Worm (Caenorhabditis elegans) whole organism, L1 larva: Measurements from ENCODE around the gene dpf-5.

Source experiments
- C04F5.9 ChIP-seq: sonication (generic microtip); optimal IDR thresholded peaks from 2 replicates; lab custom pipeline; 2016; ENCODE audit warnings: missing genetic modification characterization, missing compliant biosample characterization
- C34B4.2 ChIP-seq: sonication (generic microtip); optimal IDR thresholded peaks from 2 replicates; lab custom pipeline; 2017; ENCODE audit warnings: mild to moderate bottlenecking, missing genetic modification characterization, missing compliant biosample characterization
- F16B12.6 ChIP-seq: fragments of 150-350 bp; optimal IDR thresholded peaks from 2 replicates; lab custom pipeline; 2014; ENCODE audit warnings: missing biosample characterization, missing genetic modification characterization
- ama-1 ChIP-seq: fragments of 150-350 bp; optimal IDR thresholded peaks from 2 replicates; lab custom pipeline; 2014
- ceh-82 ChIP-seq, 3 experiments: fragments of 150-350 bp in 1 of 3; sonication (generic microtip) in 2 of 3; optimal IDR thresholded peaks; 2 replicates each; lab custom pipeline; 2014 to 2017; ENCODE audit warnings: missing biosample characterization in 3 of 3, missing genetic modification characterization in 3 of 3
- efl-1 ChIP-seq, 4 experiments: fragments of 150-350 bp; optimal IDR thresholded peaks in 3 of 4; peaks in 1 of 4; 1 replicate in 1 of 4; 2 replicates in 3 of 4; lab custom pipeline; 2014; ENCODE audit warnings: missing biosample characterization in 2 of 4, missing genetic modification characterization in 2 of 4, missing genetic modification reagents in 2 of 4
- efl-3 ChIP-seq: fragments of 200-800 bp; sonication (Bioruptor generic); optimal IDR thresholded peaks from 2 replicates; lab custom pipeline; 2018; ENCODE audit warnings: mild to moderate bottlenecking, missing genetic modification characterization, missing compliant biosample characterization
- egl-13 ChIP-seq: sonication (generic microtip); optimal IDR thresholded peaks from 2 replicates; lab custom pipeline; 2016; ENCODE audit warnings: missing genotype, missing genetic modification reagents, missing genetic modification characterization, missing compliant biosample characterization
- egl-27 ChIP-seq, 2 experiments: fragments of 150-350 bp in 1 of 2; sonication (generic microtip); optimal IDR thresholded peaks; 3 replicates each; lab custom pipeline; 2017 to 2018; ENCODE audit warnings: missing biosample characterization in 2 of 2, missing genetic modification characterization in 2 of 2, missing genetic modification reagents in 2 of 2
- elt-2 ChIP-seq: sonication (generic microtip); optimal IDR thresholded peaks from 2 replicates; lab custom pipeline; 2016; ENCODE audit warnings: missing genetic modification characterization, mild to moderate bottlenecking, inconsistent platforms, missing compliant biosample characterization, missing genetic modification reagents
- elt-3 ChIP-seq, 6 experiments: fragments of 150-350 bp in 1 of 6; sonication (generic microtip); optimal IDR thresholded peaks; 2 replicates each; lab custom pipeline; 2017 to 2018; ENCODE audit warnings: missing biosample characterization in 6 of 6, missing genetic modification characterization in 6 of 6, inconsistent platforms in 1 of 6
- fkh-10 ChIP-seq: sonication (generic microtip); optimal IDR thresholded peaks from 2 replicates; lab custom pipeline; 2017; ENCODE audit warnings: missing biosample characterization, missing genetic modification reagents, missing genetic modification characterization
- hlh-17 ChIP-seq: fragments of 200-800 bp; sonication (Bioruptor generic); optimal IDR thresholded peaks from 2 replicates; lab custom pipeline; 2018; ENCODE audit warnings: missing genetic modification characterization, mild to moderate bottlenecking, missing compliant biosample characterization, moderate library complexity, borderline replicate concordance
- hpl-2 ChIP-seq: fragments of 150-350 bp; optimal IDR thresholded peaks from 2 replicates; lab custom pipeline; 2014; ENCODE audit warnings: missing biosample characterization, missing genetic modification reagents, missing genetic modification characterization
- isw-1 ChIP-seq: fragments of 200-800 bp; sonication (Bioruptor generic); IDR thresholded peaks from 2 replicates; pipeline ENCODE4 v1.3.6; 2022; ENCODE audit warnings: missing genetic modification characterization, missing compliant biosample characterization
- jun-1 ChIP-seq: fragments of 150-350 bp; optimal IDR thresholded peaks from 2 replicates; lab custom pipeline; 2014; ENCODE audit warnings: missing biosample characterization, missing genetic modification reagents, missing genetic modification characterization
- lin-13 ChIP-seq: fragments of 150-350 bp; optimal IDR thresholded peaks from 2 replicates; lab custom pipeline; 2014; ENCODE audit warnings: missing biosample characterization, missing genetic modification reagents, missing genetic modification characterization
- lir-3 ChIP-seq: sonication (generic microtip); optimal IDR thresholded peaks from 2 replicates; lab custom pipeline; 2016; ENCODE audit warnings: mild to moderate bottlenecking, missing genetic modification characterization, moderate library complexity, missing compliant biosample characterization; ENCODE audit not compliant: poor library complexity
- mef-2 ChIP-seq: fragments of 150-350 bp; optimal IDR thresholded peaks from 2 replicates; lab custom pipeline; 2014; ENCODE audit warnings: missing biosample characterization, missing genetic modification characterization
- nhr-11 ChIP-seq: fragments of 150-350 bp; optimal IDR thresholded peaks from 2 replicates; lab custom pipeline; 2014; ENCODE audit warnings: missing biosample characterization, missing genetic modification characterization
- nhr-20 ChIP-seq: sonication (generic microtip); optimal IDR thresholded peaks from 2 replicates; lab custom pipeline; 2016; ENCODE audit warnings: mild to moderate bottlenecking, missing genetic modification characterization, missing compliant biosample characterization
- nhr-237 ChIP-seq: fragments of 150-350 bp; optimal IDR thresholded peaks from 2 replicates; lab custom pipeline; 2014; ENCODE audit warnings: missing biosample characterization, missing genetic modification characterization
- nhr-28 ChIP-seq: fragments of 150-350 bp; optimal IDR thresholded peaks from 2 replicates; lab custom pipeline; 2014; ENCODE audit warnings: missing biosample characterization, missing genetic modification characterization
- nhr-47 ChIP-seq: sonication (generic microtip); optimal IDR thresholded peaks from 2 replicates; lab custom pipeline; 2016; ENCODE audit warnings: mild to moderate bottlenecking, missing genetic modification characterization, moderate library complexity, missing compliant biosample characterization
- nhr-71 ChIP-seq: sonication (generic microtip); optimal IDR thresholded peaks from 2 replicates; lab custom pipeline; 2016; ENCODE audit warnings: mild to moderate bottlenecking, missing genetic modification characterization, moderate library complexity, missing compliant biosample characterization
- nhr-76 ChIP-seq: sonication (generic microtip); optimal IDR thresholded peaks from 2 replicates; lab custom pipeline; 2017; ENCODE audit warnings: missing biosample characterization, missing genetic modification characterization
- nhr-85 ChIP-seq: sonication (generic microtip); peaks from one replicate; lab custom pipeline; 2016; ENCODE audit warnings: missing genetic modification characterization, inconsistent platforms, missing compliant biosample characterization
- pag-3 ChIP-seq: sonication (generic microtip); optimal IDR thresholded peaks from 2 replicates; lab custom pipeline; 2017; ENCODE audit warnings: missing genetic modification characterization, mild to moderate bottlenecking, missing compliant biosample characterization, antibody characterized with exemption, borderline replicate concordance; ENCODE audit not compliant: insufficient read depth
- pax-3 ChIP-seq: fragments of 200-800 bp; sonication (Bioruptor generic); optimal IDR thresholded peaks from 2 replicates; lab custom pipeline; 2018; ENCODE audit warnings: mild to moderate bottlenecking, missing genetic modification characterization, moderate library complexity, missing compliant biosample characterization
- pqm-1 ChIP-seq: sonication (generic microtip); optimal IDR thresholded peaks from 3 replicates; lab custom pipeline; 2017; ENCODE audit warnings: missing biosample characterization, missing genetic modification characterization
- rnt-1 ChIP-seq: sonication (generic microtip); optimal IDR thresholded peaks from 2 replicates; lab custom pipeline; 2016; ENCODE audit warnings: mild to moderate bottlenecking, missing genetic modification characterization, moderate library complexity, missing compliant biosample characterization
- skn-1 ChIP-seq: fragments of 150-350 bp; optimal IDR thresholded peaks from 2 replicates; lab custom pipeline; 2014; ENCODE audit warnings: missing biosample characterization, missing genetic modification characterization
- sptf-1 ChIP-seq: fragments of 150-350 bp; optimal IDR thresholded peaks from 2 replicates; lab custom pipeline; 2014; ENCODE audit warnings: missing biosample characterization, missing genetic modification characterization
- swsn-7 ChIP-seq: sonication (generic microtip); optimal IDR thresholded peaks from 2 replicates; lab custom pipeline; 2016; ENCODE audit warnings: missing genetic modification characterization, missing compliant biosample characterization
- tbx-2 ChIP-seq: sonication (generic microtip); optimal IDR thresholded peaks from 2 replicates; lab custom pipeline; 2016; ENCODE audit warnings: missing genetic modification characterization, missing compliant biosample characterization
- tlp-1 ChIP-seq: fragments of 150-350 bp; optimal IDR thresholded peaks from 2 replicates; lab custom pipeline; 2014; ENCODE audit warnings: missing biosample characterization, missing genetic modification characterization
- unc-130 ChIP-seq: fragments of 150-350 bp; optimal IDR thresholded peaks from 2 replicates; lab custom pipeline; 2017; ENCODE audit warnings: missing biosample characterization, missing genetic modification characterization, inconsistent platforms
- xbp-1 ChIP-seq: sonication (generic microtip); optimal IDR thresholded peaks from 2 replicates; lab custom pipeline; 2016; ENCODE audit warnings: missing genetic modification characterization, missing compliant biosample characterization
- zip-4 ChIP-seq: fragments of 200-800 bp; sonication (Bioruptor generic); optimal IDR thresholded peaks from 2 replicates; lab custom pipeline; 2018; ENCODE audit warnings: mild to moderate bottlenecking, missing genetic modification characterization, moderate library complexity, missing compliant biosample characterization
- ztf-11 ChIP-seq, 2 experiments: sonication (generic microtip); optimal IDR thresholded peaks; 2 replicates each; lab custom pipeline; 2016 to 2017; ENCODE audit warnings: missing genetic modification characterization in 2 of 2, missing biosample characterization in 1 of 2, missing compliant biosample characterization in 1 of 2
- ztf-4 ChIP-seq: fragments of 150-350 bp; optimal IDR thresholded peaks from 2 replicates; lab custom pipeline; 2014; ENCODE audit warnings: missing biosample characterization, missing genetic modification characterization

dpf-5 gene

DNA sequence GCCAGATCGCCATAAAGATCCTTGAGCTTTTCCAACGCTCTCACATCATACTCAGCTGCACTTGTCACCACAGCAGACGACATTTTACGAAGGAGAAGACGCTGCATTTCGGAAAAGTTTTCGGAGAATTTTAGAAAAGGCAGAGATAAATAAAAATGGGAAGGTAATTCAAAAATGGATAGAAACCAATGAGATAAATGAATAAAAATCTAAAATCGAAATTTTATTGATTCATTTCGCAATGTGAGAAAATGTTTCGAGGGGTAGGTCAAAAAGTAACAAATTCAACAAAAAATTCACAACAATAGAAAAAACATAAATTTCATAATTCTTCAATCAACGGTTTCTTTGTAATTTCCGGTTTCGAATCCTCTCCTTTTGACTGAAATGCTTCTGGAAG is at the start of gene dpf-5:
Gene dpf-5, minus strand, starts transcription at position 101 of the 400 bp plus-strand sequence.
- TF ChIP-seq nhr-85 (tag; lab: Kevin White, UChicago) (peak; percentile 10), tlp-1 (tag; lab: Kevin White, UChicago) (no peak), C04F5.9 (tag; lab: Kevin White, UChicago) (no peak), efl-3 (no peak), lir-3 (no peak), lin-13 (GFP tag; lab: Kevin White, UChicago) (no peak)

DNA sequence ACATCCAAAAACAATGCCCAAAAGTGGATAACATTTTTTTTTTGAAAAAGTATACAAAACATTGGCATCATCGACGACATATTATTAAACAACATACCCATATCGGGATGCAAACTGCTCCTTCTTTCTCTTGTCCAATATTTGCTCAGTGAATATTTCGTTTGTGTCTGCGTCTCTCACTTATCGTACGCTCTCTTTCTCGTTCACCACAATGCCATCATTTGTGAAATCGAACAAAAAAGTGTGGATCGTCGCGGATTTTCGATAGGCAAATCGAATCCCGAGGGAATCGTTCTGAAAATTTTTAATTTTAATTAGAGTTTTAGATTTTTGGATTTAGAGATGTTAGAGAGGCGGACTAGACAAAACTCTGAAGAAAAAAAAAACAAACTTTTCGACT is 40.4 kb upstream of the dpf-5 start, which contains the start of gene tat-2:
Gene tat-2, minus strand, starts transcription at position 101 of the 400 bp plus-strand sequence.
- TF ChIP-seq mef-2 (tag; lab: Kevin White, UChicago) (no peak), pax-3 (tag; lab: Kevin White, UChicago) (no peak), nhr-11 (tag; lab: Kevin White, UChicago) (no peak), ceh-82 (tag; optimal IDR thresholded peaks at IDR 0.05; lab: Kevin White, UChicago) (no peak), unc-130 (tag; lab: Kevin White, UChicago) (no peak), lin-13 (GFP tag; lab: Kevin White, UChicago) (no peak), skn-1 (tag; lab: Kevin White, UChicago) (no peak), nhr-71 (tag; lab: Kevin White, UChicago) (no peak), fkh-10 (GFP tag; lab: Kevin White, UChicago) (no peak), nhr-20 (tag; lab: Kevin White, UChicago) (no peak), ztf-11 (tag; optimal IDR thresholded peaks at IDR 0.05; lab: Kevin White, UChicago) (no peak), nhr-237 (no peak), hlh-17 (GFP tag; lab: Kevin White, UChicago) (no peak), tbx-2 (tag; lab: Kevin White, UChicago) (no peak), egl-27 (tag; optimal IDR thresholded peaks at IDR 0.05; lab: Kevin White, UChicago) (no peak), efl-1 (optimal IDR thresholded peaks at IDR 0.05; lab: Kevin White, UChicago) (no peak), efl-1 (GFP tag; optimal IDR thresholded peaks at IDR 0.05 in 1 of 2; lab: Kevin White, UChicago) (no peak)
- TF ChIP-seq, all 84 proteins: peak for 0

DNA sequence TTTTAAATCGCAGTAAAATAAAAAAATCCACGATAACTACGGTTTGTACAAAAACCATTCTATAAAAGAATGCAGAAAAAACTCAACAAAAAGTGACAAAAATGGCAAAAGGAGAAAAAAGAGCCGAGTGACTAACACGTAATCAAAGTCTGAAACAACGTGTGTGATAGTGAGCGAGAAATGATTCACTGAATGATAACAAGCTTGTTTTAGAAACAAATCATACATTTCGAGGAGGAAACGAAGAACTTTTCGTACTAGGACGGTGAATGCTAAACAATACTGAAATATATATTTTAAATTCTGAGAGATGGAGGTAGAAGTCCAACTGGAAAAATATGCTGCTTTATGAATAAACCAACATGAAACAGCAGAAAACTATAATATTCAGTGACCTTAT is 35.6 kb upstream of the dpf-5 start:
- TF ChIP-seq elt-2 (peak; percentile 48), ztf-4 (tag; lab: Kevin White, UChicago) (no peak), sptf-1 (tag; lab: Kevin White, UChicago) (no peak), egl-13 (tag; lab: Kevin White, UChicago) (no peak), hlh-17 (GFP tag; lab: Kevin White, UChicago) (no peak), efl-3 (no peak), F16B12.6 (tag; lab: Kevin White, UChicago) (no peak)

DNA sequence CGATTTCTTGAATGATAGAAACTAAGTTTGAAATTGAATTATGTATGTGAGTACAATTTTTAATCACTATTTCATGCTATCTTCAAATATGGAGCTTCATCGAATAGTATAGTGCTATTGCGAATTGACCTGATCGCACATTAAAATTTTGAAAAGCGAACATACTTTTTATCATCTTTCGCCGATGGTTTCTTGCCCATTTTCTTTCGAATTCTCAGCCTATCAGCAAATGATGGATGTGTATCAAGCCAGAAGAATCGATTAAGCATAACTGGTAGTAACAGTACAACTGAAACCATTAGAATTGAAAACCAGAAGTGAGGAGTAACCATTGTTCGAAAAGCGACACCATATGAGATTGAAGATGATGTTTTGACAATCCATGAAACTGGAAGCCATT is 23.3 kb upstream of the dpf-5 start:
- TF ChIP-seq pag-3: no peak
- TF ChIP-seq egl-27 (tag; optimal IDR thresholded peaks at IDR 0.05; lab: Kevin White, UChicago): no peak
- no peak for TF ChIP-seq nhr-47
- TF ChIP-seq zip-4 (GFP tag; lab: Kevin White, UChicago): no peak
- no peak for TF ChIP-seq ama-1 (lab: Kevin White, UChicago)
- TF ChIP-seq elt-3 (tag; optimal IDR thresholded peaks at IDR 0.05; lab: Kevin White, UChicago): no peak
- TF ChIP-seq nhr-76: no peak
- no peak for TF ChIP-seq jun-1 (tag; lab: Kevin White, UChicago)
- no peak for TF ChIP-seq xbp-1 (tag; lab: Kevin White, UChicago)
- no peak for TF ChIP-seq swsn-7 (tag; lab: Kevin White, UChicago)
- TF ChIP-seq hpl-2 (GFP tag; lab: Kevin White, UChicago): no peak
- TF ChIP-seq ceh-82 (tag; optimal IDR thresholded peaks at IDR 0.05; lab: Kevin White, UChicago): no peak
- no peak for TF ChIP-seq rnt-1 (tag; lab: Kevin White, UChicago)
- no peak for TF ChIP-seq C34B4.2 (tag; lab: Kevin White, UChicago)
- TF ChIP-seq isw-1 (GFP tag; lab: Robert Waterston, UW): no peak
- no peak for TF ChIP-seq pqm-1 (tag; lab: Kevin White, UChicago)
- no peak for TF ChIP-seq nhr-28
- TF ChIP-seq mef-2 (tag; lab: Kevin White, UChicago): no peak
